Fruit fly (Drosophila melanogaster) whole organism, embryonic: ENCODE measurements around the gene CG13033.

Experiments
- Ada2b ChIP-seq: fragments of 200-800 bp; sonication (Bioruptor generic); IDR thresholded peaks from 2 replicates; pipeline ENCODE4 v1.3.6; 2022; ENCODE audit warnings: missing biosample characterization, missing genetic modification characterization
- CG10147 ChIP-seq: fragments of 200-800 bp; sonication (Bioruptor generic); optimal IDR thresholded peaks from 2 replicates; lab custom pipeline; 2019; ENCODE audit warnings: missing biosample characterization, mild to moderate bottlenecking, missing genetic modification characterization, moderate library complexity
- CG11560 ChIP-seq: fragments of 200-800 bp; sonication (Bioruptor generic); IDR thresholded peaks from 3 replicates; pipeline ENCODE4 v1.3.6; 2022; ENCODE audit warnings: missing biosample characterization, missing genetic modification characterization
- CG13296 ChIP-seq: fragments of 200-800 bp; sonication (Bioruptor generic); optimal IDR thresholded peaks from 3 replicates; lab custom pipeline; 2018; ENCODE audit warnings: missing biosample characterization, mild to moderate bottlenecking, missing genetic modification characterization
- CG14441 ChIP-seq: fragments of 200-800 bp; sonication (Bioruptor generic); IDR thresholded peaks from 2 replicates; pipeline ENCODE4 v1.3.6; 2022; ENCODE audit warnings: missing biosample characterization, missing genetic modification characterization
- CG14667 ChIP-seq: fragments of 200-800 bp; sonication (Bioruptor generic); IDR thresholded peaks from 2 replicates; pipeline ENCODE4 v1.3.6; 2022; ENCODE audit warnings: missing biosample characterization, missing genetic modification characterization
- CG15514 ChIP-seq: fragments of 200-800 bp; sonication (Bioruptor generic); optimal IDR thresholded peaks from 3 replicates; lab custom pipeline; 2017; ENCODE audit warnings: missing biosample characterization, missing genetic modification characterization, mild to moderate bottlenecking, moderate library complexity, missing genetic modification reagents
- CG16779 ChIP-seq: fragments of 200-800 bp; sonication (Bioruptor generic); IDR thresholded peaks from 2 replicates; pipeline ENCODE4 v1.3.6; 2022; ENCODE audit warnings: missing biosample characterization, missing genetic modification characterization
- CG17328 ChIP-seq: fragments of 200-800 bp; sonication (Bioruptor generic); IDR thresholded peaks from 2 replicates; pipeline ENCODE4 v1.3.6; 2022; ENCODE audit warnings: missing biosample characterization, missing genetic modification characterization
- CG17612 ChIP-seq: fragments of 200-800 bp; sonication (Bioruptor generic); IDR thresholded peaks from 2 replicates; pipeline ENCODE4 v1.3.6; 2022; ENCODE audit warnings: missing biosample characterization, missing genetic modification characterization
- CG2129 ChIP-seq: fragments of 200-800 bp; sonication (Bioruptor generic); IDR thresholded peaks from 2 replicates; pipeline ENCODE4 v1.3.6; 2022; ENCODE audit warnings: missing biosample characterization, missing genetic modification characterization; ENCODE audit not compliant: partially characterized antibody
- CG2678 ChIP-seq: fragments of 200-800 bp; sonication (Bioruptor generic); optimal IDR thresholded peaks from 3 replicates; lab custom pipeline; 2019; ENCODE audit warnings: missing biosample characterization, mild to moderate bottlenecking, missing genetic modification characterization, moderate library complexity
- CG2889 ChIP-seq: fragments of 200-800 bp; sonication (Bioruptor generic); IDR thresholded peaks from 3 replicates; pipeline ENCODE4 v1.3.6; 2022; ENCODE audit warnings: missing biosample characterization, missing genetic modification characterization
- CG4360 ChIP-seq: fragments of 200-800 bp; sonication (Bioruptor generic); IDR thresholded peaks from 2 replicates; pipeline ENCODE4 v1.3.6; 2022; ENCODE audit warnings: missing biosample characterization, missing genetic modification characterization
- CG6813 ChIP-seq: fragments of 200-800 bp; sonication (Bioruptor generic); optimal IDR thresholded peaks from 2 replicates; lab custom pipeline; 2017; ENCODE audit warnings: missing biosample characterization, missing genetic modification characterization, mild to moderate bottlenecking, moderate library complexity, missing genetic modification reagents
- CG7271 ChIP-seq: fragments of 200-800 bp; sonication (Bioruptor generic); optimal IDR thresholded peaks from 2 replicates; lab custom pipeline; 2018; ENCODE audit warnings: missing biosample characterization, mild to moderate bottlenecking, missing genetic modification characterization, moderate library complexity
- CG7556 ChIP-seq: fragments of 200-800 bp; sonication (Bioruptor generic); optimal IDR thresholded peaks from 2 replicates; lab custom pipeline; 2017; ENCODE audit warnings: missing biosample characterization, mild to moderate bottlenecking, missing genetic modification characterization
- CG7786 ChIP-seq: fragments of 200-800 bp; sonication (Bioruptor generic); optimal IDR thresholded peaks from 2 replicates; lab custom pipeline; 2016; ENCODE audit warnings: missing biosample characterization, missing genetic modification characterization
- CG8388 ChIP-seq: fragments of 200-800 bp; sonication (Bioruptor generic); optimal IDR thresholded peaks from 2 replicates; lab custom pipeline; 2019; ENCODE audit warnings: missing biosample characterization, mild to moderate bottlenecking, missing genetic modification characterization, moderate library complexity
- CG8765 ChIP-seq: fragments of 200-800 bp; sonication (Bioruptor generic); IDR thresholded peaks from 2 replicates; pipeline ENCODE4 v1.3.6; 2022; ENCODE audit warnings: missing biosample characterization, missing genetic modification characterization
- Dip2 ChIP-seq: fragments of 200-800 bp; sonication (Bioruptor generic); IDR thresholded peaks from 2 replicates; pipeline ENCODE4 v1.3.6; 2022; ENCODE audit warnings: missing biosample characterization, missing genetic modification characterization
- Dp ChIP-seq: fragments of 200-800 bp; sonication (Bioruptor generic); optimal IDR thresholded peaks from 2 replicates; lab custom pipeline; 2018; ENCODE audit warnings: missing biosample characterization, mild to moderate bottlenecking, missing genetic modification characterization, moderate library complexity
- Dref ChIP-seq: fragments of 200-800 bp; sonication (Bioruptor generic); IDR thresholded peaks from 2 replicates; pipeline ENCODE4 v1.3.6; 2022; ENCODE audit warnings: missing biosample characterization, missing genetic modification characterization
- Ets65A ChIP-seq: fragments of 200-800 bp; sonication (Bioruptor generic); peaks from one replicate; lab custom pipeline; 2016; ENCODE audit warnings: missing biosample characterization, missing genetic modification characterization
- Ets97D ChIP-seq: fragments of 200-800 bp; sonication (Bioruptor generic); optimal IDR thresholded peaks from 3 replicates; lab custom pipeline; 2016; ENCODE audit warnings: missing biosample characterization, missing genetic modification characterization
- GATAe ChIP-seq: fragments of 200-800 bp; sonication (Bioruptor generic); conservative IDR thresholded peaks from 2 replicates; pipeline ENCODE4 v1.3.6; 2022; ENCODE audit warnings: missing biosample characterization, missing genetic modification characterization
- Hr3 ChIP-seq: fragments of 200-800 bp; sonication (Bioruptor generic); optimal IDR thresholded peaks from 3 replicates; lab custom pipeline; 2016; ENCODE audit warnings: missing biosample characterization, missing genetic modification characterization
- Hr51 ChIP-seq, 2 experiments: fragments of 200-800 bp; sonication (Bioruptor generic); optimal IDR thresholded peaks; 2 replicates in 1 of 2; 3 replicates in 1 of 2; lab custom pipeline; 2016 to 2018; ENCODE audit warnings: missing biosample characterization in 2 of 2, missing genetic modification characterization in 2 of 2, mild to moderate bottlenecking in 1 of 2, moderate library complexity in 1 of 2
- NC2β ChIP-seq: fragments of 200-800 bp; sonication (Bioruptor generic); optimal IDR thresholded peaks from 2 replicates; lab custom pipeline; 2016; ENCODE audit warnings: missing biosample characterization, missing genetic modification characterization
- NFAT ChIP-seq: fragments of 200-800 bp; sonication (Bioruptor generic); IDR thresholded peaks from 2 replicates; pipeline ENCODE4 v1.3.6; 2022; ENCODE audit warnings: missing biosample characterization, missing genetic modification characterization
- Taf1 ChIP-seq: fragments of 200-800 bp; sonication (Bioruptor generic); IDR thresholded peaks from 2 replicates; pipeline ENCODE4 v1.3.6; 2022; ENCODE audit warnings: missing biosample characterization, missing genetic modification characterization
- Xbp1 ChIP-seq: fragments of 200-800 bp; sonication (Bioruptor generic); optimal IDR thresholded peaks from 3 replicates; lab custom pipeline; 2016; ENCODE audit warnings: missing biosample characterization, mild to moderate bottlenecking, missing genetic modification characterization
- al ChIP-seq: fragments of 200-800 bp; sonication (Bioruptor generic); IDR thresholded peaks from 2 replicates; pipeline ENCODE4 v1.3.6; 2022; ENCODE audit warnings: missing biosample characterization, missing genetic modification characterization
- aop ChIP-seq: fragments of 200-800 bp; sonication (Bioruptor generic); IDR thresholded peaks from 2 replicates; pipeline ENCODE4 v1.3.6; 2022; ENCODE audit warnings: missing biosample characterization, missing genetic modification characterization
- bab2 ChIP-seq: fragments of 200-800 bp; sonication (Bioruptor generic); optimal IDR thresholded peaks from 2 replicates; lab custom pipeline; 2016; ENCODE audit warnings: missing biosample characterization, missing genetic modification characterization
- bcd ChIP-seq: fragments of 200-800 bp; sonication (Bioruptor generic); optimal IDR thresholded peaks from 2 replicates; lab custom pipeline; 2017; ENCODE audit warnings: missing biosample characterization, mild to moderate bottlenecking, missing genetic modification characterization
- cg ChIP-seq: fragments of 200-800 bp; sonication (Bioruptor generic); optimal IDR thresholded peaks from 3 replicates; lab custom pipeline; 2019; ENCODE audit warnings: missing biosample characterization, mild to moderate bottlenecking, missing genetic modification characterization, moderate library complexity
- corto ChIP-seq: fragments of 200-800 bp; sonication (Bioruptor generic); optimal IDR thresholded peaks from 2 replicates; lab custom pipeline; 2016; ENCODE audit warnings: missing biosample characterization, mild to moderate bottlenecking, missing genetic modification characterization, moderate library complexity
- da ChIP-seq: fragments of 200-800 bp; sonication (Bioruptor generic); optimal IDR thresholded peaks from 2 replicates; lab custom pipeline; 2016; ENCODE audit warnings: missing biosample characterization, missing genetic modification characterization
- danr ChIP-seq: fragments of 200-800 bp; sonication (Bioruptor generic); IDR thresholded peaks from 2 replicates; pipeline ENCODE4 v1.3.6; 2022; ENCODE audit warnings: missing biosample characterization, missing genetic modification characterization
- gfzf ChIP-seq: fragments of 200-800 bp; sonication (Bioruptor generic); optimal IDR thresholded peaks from 2 replicates; lab custom pipeline; 2016; ENCODE audit warnings: missing biosample characterization, mild to moderate bottlenecking, missing genetic modification characterization, moderate library complexity
- jigr1 ChIP-seq: fragments of 200-800 bp; sonication (Bioruptor generic); IDR thresholded peaks from 3 replicates; pipeline ENCODE4 v1.3.6; 2022; ENCODE audit warnings: missing biosample characterization, missing genetic modification characterization
- klu ChIP-seq: fragments of 200-800 bp; sonication (Bioruptor generic); IDR thresholded peaks from 2 replicates; pipeline ENCODE4 v1.3.6; 2022; ENCODE audit warnings: missing biosample characterization, missing genetic modification characterization
- knrl ChIP-seq: fragments of 200-800 bp; sonication (Bioruptor generic); IDR thresholded peaks from 3 replicates; pipeline ENCODE4 v1.3.6; 2022; ENCODE audit warnings: missing biosample characterization, missing genetic modification characterization; ENCODE audit not compliant: partially characterized antibody
- lmd ChIP-seq: fragments of 200-800 bp; sonication (Bioruptor generic); IDR thresholded peaks from 2 replicates; pipeline ENCODE4 v1.3.6; 2022; ENCODE audit warnings: missing biosample characterization, missing genetic modification characterization
- lov ChIP-seq, 2 experiments: fragments of 200-800 bp in 1 of 2; fragments of >200 bp in 1 of 2; sonication (Bioruptor generic) in 1 of 2; IDR thresholded peaks in 1 of 2; optimal IDR thresholded peaks in 1 of 2; 2 replicates in 1 of 2; 3 replicates in 1 of 2; pipeline versions ENCODE4 v1.3.6 to Lab custom; 2017 to 2022; ENCODE audit warnings: missing biosample characterization in 1 of 2, missing genetic modification characterization in 1 of 2
- odd ChIP-seq: fragments of 200-800 bp; sonication (Bioruptor generic); optimal IDR thresholded peaks from 2 replicates; lab custom pipeline; 2017; ENCODE audit warnings: missing biosample characterization, mild to moderate bottlenecking, missing genetic modification characterization
- pzg ChIP-seq: fragments of 200-800 bp; sonication (Bioruptor generic); optimal IDR thresholded peaks from 3 replicates; lab custom pipeline; 2018; ENCODE audit warnings: missing biosample characterization, mild to moderate bottlenecking, missing genetic modification characterization, moderate library complexity
- trem ChIP-seq: fragments of 200-800 bp; optimal IDR thresholded peaks from 3 replicates; lab custom pipeline; 2019; ENCODE audit warnings: missing biosample characterization, mild to moderate bottlenecking, missing genetic modification characterization, moderate library complexity
- vvl ChIP-seq: fragments of 200-800 bp; sonication (Bioruptor generic); IDR thresholded peaks from 2 replicates; pipeline ENCODE4 v1.3.6; 2022; ENCODE audit warnings: missing biosample characterization, missing genetic modification characterization

The CG13033 gene

DNA sequence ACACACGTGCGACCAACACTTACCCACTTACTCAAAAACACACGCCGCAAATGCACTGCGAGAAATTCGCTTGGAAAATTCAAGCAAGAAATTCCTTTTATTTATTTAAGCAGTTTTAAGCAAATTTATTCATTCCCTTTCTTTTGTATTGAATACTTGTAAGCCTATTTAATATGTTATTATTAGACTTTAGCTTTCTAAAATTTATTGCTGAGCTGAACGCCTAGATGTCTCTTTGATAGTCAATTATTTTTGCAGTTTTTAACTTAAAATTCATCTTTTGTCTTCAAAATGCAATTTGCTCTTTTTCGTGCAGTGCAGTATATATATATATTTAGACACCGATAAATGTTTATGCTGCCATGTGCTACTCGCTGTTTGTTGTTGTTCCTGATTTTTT is 11.5 kb downstream of the CG13033 start (continued):
- TF ChIP-seq vvl (GFP tag; lab: Robert Waterston, UW) (peak; percentile 57; the same call in 1 of the 2 replicates), CG4360 (GFP tag; lab: Robert Waterston, UW) (no peak), NFAT (GFP tag; lab: Robert Waterston, UW) (no peak), Xbp1 (GFP tag; lab: Kevin White, UChicago) (peak; percentile 82), Hr51 (GFP tag; optimal IDR thresholded peaks at IDR 0.05; lab: Kevin White, UChicago) (peak; percentile 56 to 88), CG7786 (GFP tag; lab: Kevin White, UChicago) (peak; percentile 69), Dp (GFP tag; lab: Kevin White, UChicago) (no peak), CG10147 (peak; percentile 83), Ada2b (GFP tag; lab: Robert Waterston, UW) (peak; percentile 69), CG8388 (GFP tag; lab: Kevin White, UChicago) (peak; percentile 80), Taf1 (GFP tag; lab: Robert Waterston, UW) (no peak), CG8765 (no peak), al (GFP tag; lab: Robert Waterston, UW) (peak; percentile 59; the same call in 1 of the 2 replicates), Dref (GFP tag; lab: Robert Waterston, UW) (no peak), CG7556 (GFP tag; lab: Kevin White, UChicago) (peak; percentile 88), lov (optimal IDR thresholded peaks at IDR 0.05; lab: Kevin White, UChicago) (no peak), lov (GFP tag; IDR thresholded peaks at IDR 0.05; lab: Robert Waterston, UW) (0 out of 3 replicates have a peak, but pooled peaks have one; percentile 35), Dip2 (GFP tag; lab: Robert Waterston, UW) (no peak), knrl (GFP tag; lab: Robert Waterston, UW) (no peak), CG17612 (GFP tag; lab: Robert Waterston, UW) (no peak), da (GFP tag; lab: Kevin White, UChicago) (no peak), trem (tag; lab: Kevin White, UChicago) (peak; percentile 75), klu (GFP tag; lab: Robert Waterston, UW) (peak; percentile 63; the same call in 1 of the 2 replicates), pzg (GFP tag; lab: Kevin White, UChicago) (no peak), CG15514 (GFP tag; lab: Kevin White, UChicago) (peak; percentile 49), CG17328 (GFP tag; lab: Robert Waterston, UW) (no peak; the same call in 1 of the 2 replicates), GATAe (GFP tag; lab: Robert Waterston, UW) (no peak), cg (GFP tag; lab: Kevin White, UChicago) (peak; percentile 35), CG13296 (GFP tag; lab: Kevin White, UChicago) (peak; percentile 79), gfzf (GFP tag; lab: Kevin White, UChicago) (no peak), CG14441 (GFP tag; lab: Robert Waterston, UW) (peak; percentile 61), CG16779 (GFP tag; lab: Robert Waterston, UW) (no peak), odd (GFP tag; lab: Kevin White, UChicago) (peak; percentile 60), CG6813 (GFP tag; lab: Kevin White, UChicago) (peak; percentile 65), CG14667 (GFP tag; lab: Robert Waterston, UW) (peak; percentile 56; the same call in 1 of the 2 replicates), NC2β (GFP tag; lab: Kevin White, UChicago) (peak; percentile 39), CG11560 (0 out of 3 replicates have a peak, but pooled peaks have one; percentile 61), CG2678 (tag; lab: Kevin White, UChicago) (peak; percentile 93), aop (GFP tag; lab: Robert Waterston, UW) (no peak), lmd (peak; percentile 81), CG7271 (no peak), corto (GFP tag; lab: Kevin White, UChicago) (no peak), bcd (peak; percentile 87), CG2129 (GFP tag; lab: Robert Waterston, UW) (no peak), jigr1 (GFP tag; lab: Robert Waterston, UW) (no peak), Ets65A (GFP tag; lab: Kevin White, UChicago) (peak; percentile 93), Ets97D (no peak), danr (peak; percentile 49), bab2 (peak; percentile 71), CG2889 (GFP tag; lab: Robert Waterston, UW) (0 out of 3 replicates have a peak, but pooled peaks have one; percentile 44), Hr3 (peak; percentile 75)
